Fruit fly (Drosophila melanogaster) whole organism, prepupa: Measurements from ENCODE around the gene CG5861.

ENCODE experiments used
- Blimp-1 ChIP-seq: fragments of 200-800 bp; sonication (Bioruptor generic); optimal IDR thresholded peaks from 3 replicates; lab custom pipeline; 2017; ENCODE audit warnings: missing biosample characterization, missing genetic modification characterization, mild to moderate bottlenecking, moderate library complexity, missing genetic modification reagents
- CG10669 ChIP-seq: fragments of 200-800 bp; sonication (Bioruptor generic); optimal IDR thresholded peaks from 3 replicates; lab custom pipeline; 2018; ENCODE audit warnings: missing biosample characterization, mild to moderate bottlenecking, missing genetic modification characterization, moderate library complexity
- CG11294 ChIP-seq: fragments of 200-800 bp; sonication (Bioruptor generic); IDR thresholded peaks from 2 replicates; pipeline ENCODE4 v1.3.6; 2022; ENCODE audit warnings: missing biosample characterization, missing genetic modification characterization
- CG11762 ChIP-seq: fragments of 200-800 bp; sonication (Bioruptor generic); optimal IDR thresholded peaks from 3 replicates; lab custom pipeline; 2016; ENCODE audit warnings: missing biosample characterization, missing genetic modification characterization; ENCODE audit not compliant: insufficient read depth
- CG11902 ChIP-seq: fragments of 200-800 bp; sonication (Bioruptor generic); optimal IDR thresholded peaks from 3 replicates; lab custom pipeline; 2016; ENCODE audit warnings: missing biosample characterization, missing genetic modification characterization
- CG15336 ChIP-seq: fragments of 200-800 bp; sonication (Bioruptor generic); IDR thresholded peaks from 2 replicates; pipeline ENCODE4 v1.3.6; 2022; ENCODE audit warnings: missing biosample characterization, missing genetic modification characterization
- CG1621 ChIP-seq: fragments of 200-800 bp; sonication (Bioruptor generic); optimal IDR thresholded peaks from 3 replicates; lab custom pipeline; 2018; ENCODE audit warnings: missing biosample characterization, mild to moderate bottlenecking, missing genetic modification characterization
- CG16779 ChIP-seq: fragments of 200-800 bp; sonication (Bioruptor generic); optimal IDR thresholded peaks from 3 replicates; lab custom pipeline; 2017; ENCODE audit warnings: missing biosample characterization, mild to moderate bottlenecking, missing genetic modification characterization
- CG3032 ChIP-seq: fragments of 200-800 bp; optimal IDR thresholded peaks from 2 replicates; lab custom pipeline; 2019; ENCODE audit warnings: missing biosample characterization, mild to moderate bottlenecking, missing genetic modification characterization, moderate library complexity
- CG31627 ChIP-seq: fragments of 200-800 bp; sonication (Bioruptor generic); optimal IDR thresholded peaks from 3 replicates; lab custom pipeline; 2016; ENCODE audit warnings: missing biosample characterization, missing genetic modification characterization
- CG34406 ChIP-seq: fragments of 200-800 bp; sonication (Bioruptor generic); optimal IDR thresholded peaks from 3 replicates; lab custom pipeline; 2016; ENCODE audit warnings: missing biosample characterization, missing genetic modification characterization
- CG3919 ChIP-seq: fragments of 200-800 bp; sonication (Bioruptor generic); optimal IDR thresholded peaks from 3 replicates; lab custom pipeline; 2016; ENCODE audit warnings: missing biosample characterization, missing genetic modification characterization
- CG6276 ChIP-seq: fragments of 200-800 bp; sonication (Bioruptor generic); optimal IDR thresholded peaks from 2 replicates; lab custom pipeline; 2017; ENCODE audit warnings: missing biosample characterization, mild to moderate bottlenecking, missing genetic modification characterization
- CG6792 ChIP-seq: fragments of 200-800 bp; sonication (Bioruptor generic); optimal IDR thresholded peaks from 3 replicates; lab custom pipeline; 2016; ENCODE audit warnings: missing biosample characterization, missing genetic modification characterization
- CG6808 ChIP-seq: fragments of 200-800 bp; sonication (Bioruptor generic); optimal IDR thresholded peaks from 3 replicates; lab custom pipeline; 2017; ENCODE audit warnings: missing biosample characterization, missing genetic modification characterization, mild to moderate bottlenecking, moderate library complexity, missing genetic modification reagents
- CG6854 ChIP-seq: fragments of 200-800 bp; sonication (Bioruptor generic); optimal IDR thresholded peaks from 2 replicates; lab custom pipeline; 2017; ENCODE audit warnings: missing biosample characterization, mild to moderate bottlenecking, missing genetic modification characterization
- CG7368 ChIP-seq: fragments of 200-800 bp; sonication (Bioruptor generic); optimal IDR thresholded peaks from 3 replicates; lab custom pipeline; 2016; ENCODE audit warnings: missing biosample characterization, missing genetic modification characterization
- CG8119 ChIP-seq: fragments of 200-800 bp; sonication (Bioruptor generic); IDR thresholded peaks from 3 replicates; pipeline ENCODE4 v1.3.6; 2022; ENCODE audit warnings: missing biosample characterization, missing genetic modification characterization
- CG9139 ChIP-seq: fragments of 200-800 bp; sonication (Bioruptor generic); optimal IDR thresholded peaks from 3 replicates; lab custom pipeline; 2017; ENCODE audit warnings: missing biosample characterization, mild to moderate bottlenecking, missing genetic modification characterization
- Eip75B ChIP-seq: fragments of 200-800 bp; sonication (Bioruptor generic); optimal IDR thresholded peaks from 3 replicates; lab custom pipeline; 2016; ENCODE audit warnings: missing biosample characterization, missing genetic modification characterization
- Eip78C ChIP-seq: fragments of 200-800 bp; sonication (Bioruptor generic); peaks from one replicate; lab custom pipeline; 2016; ENCODE audit warnings: missing biosample characterization, missing genetic modification characterization
- Eip93F ChIP-seq: fragments of 200-800 bp; sonication (Bioruptor generic); optimal IDR thresholded peaks from 2 replicates; lab custom pipeline; 2016; ENCODE audit warnings: missing biosample characterization, mild to moderate bottlenecking, missing genetic modification characterization
- Ets21C ChIP-seq: fragments of 200-800 bp; sonication (Bioruptor generic); optimal IDR thresholded peaks from 3 replicates; lab custom pipeline; 2016; ENCODE audit warnings: missing biosample characterization, missing genetic modification characterization
- Ets96B ChIP-seq: fragments of 200-800 bp; optimal IDR thresholded peaks from 2 replicates; lab custom pipeline; 2019; ENCODE audit warnings: missing biosample characterization, mild to moderate bottlenecking, missing genetic modification characterization, moderate library complexity
- Gug ChIP-seq: fragments of 200-800 bp; sonication (Bioruptor generic); IDR thresholded peaks from 2 replicates; pipeline ENCODE4 v1.3.6; 2022; ENCODE audit warnings: missing biosample characterization, missing genetic modification characterization
- Hr38 ChIP-seq: sonication (Bioruptor generic); optimal IDR thresholded peaks from 2 replicates; lab custom pipeline; 2016; ENCODE audit warnings: missing biosample characterization, missing genetic modification characterization
- Hr39 ChIP-seq: fragments of 200-800 bp; sonication (Bioruptor generic); optimal IDR thresholded peaks from 2 replicates; lab custom pipeline; 2016; ENCODE audit warnings: missing biosample characterization, missing genetic modification characterization
- Hr4 ChIP-seq: fragments of 200-800 bp; sonication (Bioruptor generic); optimal IDR thresholded peaks from 3 replicates; lab custom pipeline; 2016; ENCODE audit warnings: missing biosample characterization, missing genetic modification characterization
- Lpt ChIP-seq: fragments of 200-800 bp; sonication (Bioruptor generic); optimal IDR thresholded peaks from 3 replicates; lab custom pipeline; 2016; ENCODE audit warnings: missing biosample characterization, missing genetic modification characterization
- Met ChIP-seq: fragments of 200-800 bp; sonication (Bioruptor generic); optimal IDR thresholded peaks from 3 replicates; lab custom pipeline; 2016; ENCODE audit warnings: missing biosample characterization, missing genetic modification characterization
- OdsH ChIP-seq: fragments of 200-800 bp; sonication (Bioruptor generic); optimal IDR thresholded peaks from 3 replicates; lab custom pipeline; 2016; ENCODE audit warnings: missing biosample characterization, missing genetic modification characterization
- Smox ChIP-seq: fragments of 200-800 bp; sonication (Bioruptor generic); optimal IDR thresholded peaks from 3 replicates; lab custom pipeline; 2016; ENCODE audit warnings: missing biosample characterization, missing genetic modification characterization
- Sox102F ChIP-seq: fragments of 200-800 bp; sonication (Bioruptor generic); optimal IDR thresholded peaks from 2 replicates; lab custom pipeline; 2016; ENCODE audit warnings: missing biosample characterization, mild to moderate bottlenecking, missing genetic modification characterization
- Sox14 ChIP-seq: fragments of 200-800 bp; sonication (Bioruptor generic); optimal IDR thresholded peaks from 3 replicates; lab custom pipeline; 2016; ENCODE audit warnings: missing biosample characterization, missing genetic modification characterization
- Sox15 ChIP-seq: fragments of 200-800 bp; sonication (Bioruptor generic); optimal IDR thresholded peaks from 3 replicates; lab custom pipeline; 2016; ENCODE audit warnings: missing biosample characterization, missing genetic modification characterization
- achi ChIP-seq: fragments of 200-800 bp; sonication (Bioruptor generic); optimal IDR thresholded peaks from 3 replicates; lab custom pipeline; 2016; ENCODE audit warnings: missing biosample characterization, missing genetic modification characterization
- acj6 ChIP-seq: fragments of 200-800 bp; sonication (Bioruptor generic); optimal IDR thresholded peaks from 3 replicates; lab custom pipeline; 2016; ENCODE audit warnings: missing biosample characterization, missing genetic modification characterization
- dac ChIP-seq: fragments of 200-800 bp; sonication (Bioruptor generic); optimal IDR thresholded peaks from 2 replicates; lab custom pipeline; 2017; ENCODE audit warnings: missing biosample characterization, mild to moderate bottlenecking, missing genetic modification characterization
- dsx ChIP-seq: fragments of 200-800 bp; optimal IDR thresholded peaks from 3 replicates; lab custom pipeline; 2019; ENCODE audit warnings: missing biosample characterization, mild to moderate bottlenecking, missing genetic modification characterization, moderate library complexity; ENCODE audit not compliant: poor library complexity, severe bottlenecking
- eg ChIP-seq: fragments of 200-800 bp; sonication (Bioruptor generic); IDR thresholded peaks from 3 replicates; pipeline ENCODE4 v1.3.6; 2022; ENCODE audit warnings: missing biosample characterization, missing genetic modification characterization
- esn ChIP-seq: fragments of 200-800 bp; sonication (Bioruptor generic); optimal IDR thresholded peaks from 2 replicates; lab custom pipeline; 2016; ENCODE audit warnings: missing biosample characterization, mild to moderate bottlenecking, missing genetic modification characterization, moderate library complexity
- fd59A ChIP-seq: fragments of 200-800 bp; sonication (Bioruptor generic); optimal IDR thresholded peaks from 2 replicates; lab custom pipeline; 2017; ENCODE audit warnings: missing biosample characterization, mild to moderate bottlenecking, missing genetic modification characterization, missing genetic modification reagents
- fd85E ChIP-seq: fragments of 200-800 bp; sonication (Bioruptor generic); optimal IDR thresholded peaks from 3 replicates; lab custom pipeline; 2016; ENCODE audit warnings: missing biosample characterization, missing genetic modification characterization
- fkh ChIP-seq: fragments of 200-800 bp; sonication (Bioruptor generic); optimal IDR thresholded peaks from 3 replicates; lab custom pipeline; 2017; ENCODE audit warnings: missing biosample characterization, mild to moderate bottlenecking, missing genetic modification characterization, moderate library complexity
- lz ChIP-seq: fragments of 200-800 bp; sonication (Bioruptor generic); optimal IDR thresholded peaks from 3 replicates; lab custom pipeline; 2016; ENCODE audit warnings: missing biosample characterization, missing genetic modification characterization
- net ChIP-seq: fragments of 200-800 bp; sonication (Bioruptor generic); optimal IDR thresholded peaks from 3 replicates; lab custom pipeline; 2016; ENCODE audit warnings: missing biosample characterization, missing genetic modification characterization
- pdm3 ChIP-seq: fragments of 200-800 bp; sonication (Bioruptor generic); optimal IDR thresholded peaks from 3 replicates; lab custom pipeline; 2016; ENCODE audit warnings: missing biosample characterization, missing genetic modification characterization
- salr ChIP-seq, 2 experiments: fragments of 200-800 bp; sonication (Bioruptor generic); optimal IDR thresholded peaks; 3 replicates each; lab custom pipeline; 2016 to 2018; ENCODE audit warnings: missing biosample characterization in 2 of 2, missing genetic modification characterization in 2 of 2, mild to moderate bottlenecking in 1 of 2
- spab ChIP-seq: fragments of 200-800 bp; sonication (Bioruptor generic); optimal IDR thresholded peaks from 2 replicates; lab custom pipeline; 2017; ENCODE audit warnings: missing biosample characterization, mild to moderate bottlenecking, missing genetic modification characterization, missing genetic modification reagents
- ss ChIP-seq, 2 experiments: fragments of 200-800 bp; sonication (Bioruptor generic); optimal IDR thresholded peaks; 2 replicates in 1 of 2; 3 replicates in 1 of 2; lab custom pipeline; 2017 to 2018; ENCODE audit warnings: mild to moderate bottlenecking in 2 of 2, missing biosample characterization in 2 of 2, missing genetic modification characterization in 2 of 2, moderate library complexity in 1 of 2
- svp ChIP-seq: fragments of 200-800 bp; sonication (Bioruptor generic); peaks from one replicate; lab custom pipeline; 2016; ENCODE audit warnings: missing biosample characterization, missing genetic modification characterization
- topi ChIP-seq: fragments of 200-800 bp; sonication (Bioruptor generic); optimal IDR thresholded peaks from 3 replicates; lab custom pipeline; 2016; ENCODE audit warnings: missing biosample characterization, missing genetic modification characterization

The CG5861 gene

dm6 chr2L:16307026-16307703 is at the start of gene CG5861, which contains the start of gene Syx5:
CG5861 (minus strand) TSS chr2L:16307298.
Syx5 (plus strand) TSS chr2L:16307346.
- TF ChIP-seq Lpt (GFP tag; lab: Kevin White, UChicago) (no peak), Ets96B (tag; lab: Kevin White, UChicago) (peak; percentile 40), lz (GFP tag; lab: Kevin White, UChicago) (no peak), Smox (no peak), fd85E (no peak), Blimp-1 (GFP tag; lab: Kevin White, UChicago) (no peak), CG7368 (GFP tag; lab: Kevin White, UChicago) (no peak), CG8119 (no peak), CG6792 (no peak), CG15336 (GFP tag; lab: Robert Waterston, UW) (0 out of 2 replicates have a peak, but pooled peaks have one; percentile 30), salr (GFP tag; optimal IDR thresholded peaks at IDR 0.05; lab: Kevin White, UChicago) (no peak), Eip93F (GFP tag; lab: Kevin White, UChicago) (peak; percentile 69), dsx (GFP tag; lab: Kevin White, UChicago) (no peak), Gug (GFP tag; lab: Robert Waterston, UW) (0 out of 2 replicates have a peak, but pooled peaks have one; percentile 21), CG1621 (tag; lab: Kevin White, UChicago) (no peak), Hr39 (GFP tag; lab: Kevin White, UChicago) (no peak), Sox15 (GFP tag; lab: Kevin White, UChicago) (no peak), ss (GFP tag; optimal IDR thresholded peaks at IDR 0.05; lab: Kevin White, UChicago) (no peak), fkh (GFP tag; lab: Kevin White, UChicago) (peak; percentile 67), achi (GFP tag; lab: Kevin White, UChicago) (no peak), Sox14 (GFP tag; lab: Kevin White, UChicago) (peak; percentile 35), pdm3 (GFP tag; lab: Kevin White, UChicago) (no peak), Eip75B (GFP tag; lab: Kevin White, UChicago) (no peak), CG11902 (GFP tag; lab: Kevin White, UChicago) (no peak), acj6 (no peak), net (GFP tag; lab: Kevin White, UChicago) (no peak), CG3919 (GFP tag; lab: Kevin White, UChicago) (no peak), CG16779 (tag; lab: Kevin White, UChicago) (no peak), esn (peak; percentile 37), Ets21C (GFP tag; lab: Kevin White, UChicago) (no peak), CG6854 (GFP tag; lab: Kevin White, UChicago) (no peak), CG11294 (GFP tag; lab: Robert Waterston, UW) (no peak), Hr4 (GFP tag; lab: Kevin White, UChicago) (no peak), CG31627 (GFP tag; lab: Kevin White, UChicago) (no peak), Sox102F (GFP tag; lab: Kevin White, UChicago) (no peak), svp (GFP tag; lab: Kevin White, UChicago) (no peak), Hr38 (GFP tag; lab: Kevin White, UChicago) (no peak), CG9139 (GFP tag; lab: Kevin White, UChicago) (no peak), CG3032 (tag; lab: Kevin White, UChicago) (peak; percentile 60), OdsH (no peak), eg (GFP tag; lab: Robert Waterston, UW) (no peak), spab (GFP tag; lab: Kevin White, UChicago) (no peak), CG10669 (GFP tag; lab: Kevin White, UChicago) (no peak), Eip78C (no peak), Met (GFP tag; lab: Kevin White, UChicago) (no peak), fd59A (GFP tag; lab: Kevin White, UChicago) (no peak), dac (GFP tag; lab: Kevin White, UChicago) (no peak), CG6276 (no peak), CG11762 (no peak), topi (GFP tag; lab: Kevin White, UChicago) (no peak), CG6808 (no peak), CG34406 (GFP tag; lab: Kevin White, UChicago) (no peak)
